Fruit fly (Drosophila melanogaster) S2 (cell line): ENCODE data around the gene gnu.

Experiments
- CG8478 ChIP-seq: fragments of >200 bp; optimal IDR thresholded peaks from 2 replicates; lab custom pipeline; 2018
- CTCF ChIP-seq, 2 experiments: fragments of >200 bp; optimal IDR thresholded peaks; 2 replicates each; lab custom pipeline; 2018

The gnu gene

dm6 chr3L:14803236-14803635, at the start of gene gnu:
Gene gnu, minus strand, starts transcription at chr3L:14803360.
- TF ChIP-seq CTCF (optimal IDR thresholded peaks at IDR 0.05; lab: Kevin White, UChicago) (no peak), CG8478 (lab: Kevin White, UChicago) (no peak)

- no peak for TF ChIP-seq CTCF (optimal IDR thresholded peaks at IDR 0.05; lab: Kevin White, UChicago)
- no peak for TF ChIP-seq CG8478 (lab: Kevin White, UChicago)
Measured at dm6 chr3L:14847415-14847814, 44.3 kb upstream of the gnu start.

dm6 chr3L:14822364-14822763, 19.2 kb upstream of the gnu start:
- TF ChIP-seq CG8478 (lab: Kevin White, UChicago) (no peak), CTCF (optimal IDR thresholded peaks at IDR 0.05; lab: Kevin White, UChicago) (no peak)

- TF ChIP-seq CTCF (optimal IDR thresholded peaks at IDR 0.05; lab: Kevin White, UChicago) (no peak), CG8478 (lab: Kevin White, UChicago) (no peak)
Measured at dm6 chr3L:14821133-14821532, 18.0 kb upstream of the gnu start.

- TF ChIP-seq CTCF (optimal IDR thresholded peaks at IDR 0.05; lab: Kevin White, UChicago), result no peak
- TF ChIP-seq CG8478 (lab: Kevin White, UChicago), result no peak
Measured at dm6 chr3L:14816666-14817065, 13.5 kb upstream of the gnu start.

dm6 chr3L:14804724-14805221, 1.6 kb upstream of the gnu start, which contains the start of gene CG17839:
Gene CG17839, plus strand, starts transcription at chr3L:14805136.
- TF ChIP-seq CG8478 (lab: Kevin White, UChicago) (no peak), CTCF (optimal IDR thresholded peaks at IDR 0.05; lab: Kevin White, UChicago) (no peak)

dm6 chr3L:14801854-14802616, 1.1 kb downstream of the gnu start, which contains the start of gene NHP2:
Gene NHP2, minus strand, starts transcription at chr3L:14802168.
- TF ChIP-seq CG8478 (lab: Kevin White, UChicago) (no peak), CTCF (optimal IDR thresholded peaks at IDR 0.05; lab: Kevin White, UChicago) (peak in 1 of 2 experiments; percentile 34)

- TF ChIP-seq CG8478 (lab: Kevin White, UChicago) (no peak), CTCF (optimal IDR thresholded peaks at IDR 0.05; lab: Kevin White, UChicago) (no peak)
Measured at dm6 chr3L:14790849-14791646, 12.1 kb downstream of the gnu start.

- TF ChIP-seq CG8478 (lab: Kevin White, UChicago) (no peak), CTCF (optimal IDR thresholded peaks at IDR 0.05; lab: Kevin White, UChicago) (peak in 1 of 2 experiments; percentile 13)
Measured at dm6 chr3L:14790127-14790589, 13.0 kb downstream of the gnu start.

dm6 chr3L:14789676-14790075, 13.5 kb downstream of the gnu start, which contains the start of gene Helz:
Gene Helz, plus strand, starts transcription at chr3L:14789935.
- TF ChIP-seq CTCF (optimal IDR thresholded peaks at IDR 0.05; lab: Kevin White, UChicago) (no peak), CG8478 (lab: Kevin White, UChicago) (no peak)

- no peak for TF ChIP-seq CG8478 (lab: Kevin White, UChicago)
- no peak for TF ChIP-seq CTCF (optimal IDR thresholded peaks at IDR 0.05; lab: Kevin White, UChicago)
Measured at dm6 chr3L:14786230-14786850, 16.8 kb downstream of the gnu start, which contains the start of the genes bmm and Tdrd3. Gene bmm, minus strand, starts transcription at chr3L:14786412. Gene Tdrd3, plus strand, starts transcription at chr3L:14786791.

- no peak for TF ChIP-seq CTCF (optimal IDR thresholded peaks at IDR 0.05; lab: Kevin White, UChicago)
- no peak for TF ChIP-seq CG8478 (lab: Kevin White, UChicago)
Measured at dm6 chr3L:14785492-14785916, 17.7 kb downstream of the gnu start.

dm6 chr3L:14784949-14785408, 18.2 kb downstream of the gnu start:
- TF ChIP-seq CG8478 (lab: Kevin White, UChicago), result no peak
- TF ChIP-seq CTCF (optimal IDR thresholded peaks at IDR 0.05; lab: Kevin White, UChicago), result no peak
